Worm (Caenorhabditis elegans) whole organism, L4 larva: Measurements from ENCODE around the gene srsx-22.

Experiments
- F37D6.2 ChIP-seq: sonication (generic microtip); optimal IDR thresholded peaks from 2 replicates; lab custom pipeline; 2016; ENCODE audit warnings: mild to moderate bottlenecking, missing genetic modification characterization, missing compliant biosample characterization
- F49E8.2 ChIP-seq: sonication (generic microtip); optimal IDR thresholded peaks from 2 replicates; lab custom pipeline; 2016; ENCODE audit warnings: missing compliant biosample characterization, mild to moderate bottlenecking, missing genetic modification characterization, borderline replicate concordance
- ZK546.5 ChIP-seq, 2 experiments: sonication (generic microtip); optimal IDR thresholded peaks; 2 replicates each; lab custom pipeline; 2017; ENCODE audit warnings: missing biosample characterization in 2 of 2, missing genetic modification characterization in 2 of 2
- aha-1 ChIP-seq: fragments of 150-350 bp; peaks from one replicate; lab custom pipeline; 2014; ENCODE audit warnings: missing biosample characterization, missing genetic modification characterization
- ama-1 ChIP-seq: fragments of 150-350 bp; optimal IDR thresholded peaks from 2 replicates; lab custom pipeline; 2014; ENCODE audit warnings: inconsistent platforms, mixed read lengths
- ceh-44 ChIP-seq: fragments of 200-800 bp; sonication (Bioruptor generic); IDR thresholded peaks from 2 replicates; pipeline ENCODE4 v1.3.6; 2022; ENCODE audit warnings: missing genetic modification reagents, missing genetic modification characterization, missing compliant biosample characterization
- ceh-82 ChIP-seq: sonication (generic microtip); optimal IDR thresholded peaks from 2 replicates; lab custom pipeline; 2017; ENCODE audit warnings: missing biosample characterization, missing genetic modification characterization
- ces-1 ChIP-seq: fragments of 150-350 bp; sonication (generic microtip); optimal IDR thresholded peaks from 4 replicates; lab custom pipeline; 2014; ENCODE audit warnings: missing biosample characterization, missing genetic modification reagents, missing genetic modification characterization
- ctbp-1 ChIP-seq: fragments of 200-800 bp; sonication (Bioruptor generic); IDR thresholded peaks from 2 replicates; pipeline ENCODE4 v1.3.6; 2022; ENCODE audit warnings: missing genetic modification reagents, missing genetic modification characterization, missing compliant biosample characterization
- daf-12 ChIP-seq: fragments of 150-350 bp; optimal IDR thresholded peaks from 2 replicates; lab custom pipeline; 2014; ENCODE audit warnings: missing biosample characterization, missing genetic modification reagents, missing genetic modification characterization
- daf-16 ChIP-seq, 3 experiments: sonication (generic microtip); optimal IDR thresholded peaks; 2 replicates each; lab custom pipeline; 2016 to 2017; ENCODE audit warnings: missing genetic modification characterization in 3 of 3, missing genetic modification reagents in 3 of 3, mild to moderate bottlenecking in 2 of 3, missing compliant biosample characterization in 2 of 3, missing biosample characterization in 1 of 3, moderate library complexity in 1 of 3
- dmd-6 ChIP-seq: fragments of 200-800 bp; sonication (Bioruptor generic); IDR thresholded peaks from 2 replicates; pipeline ENCODE4 v1.3.6; 2022; ENCODE audit warnings: missing genetic modification reagents, missing genetic modification characterization, missing compliant biosample characterization
- dmd-8 ChIP-seq: fragments of 200-800 bp; sonication (Bioruptor generic); IDR thresholded peaks from 2 replicates; pipeline ENCODE4 v1.3.6; 2022; ENCODE audit warnings: missing genetic modification characterization, missing compliant biosample characterization
- dmd-9 ChIP-seq: fragments of 200-800 bp; sonication (Bioruptor generic); IDR thresholded peaks from 2 replicates; pipeline ENCODE4 v1.3.6; 2022; ENCODE audit warnings: missing genetic modification reagents, missing genetic modification characterization, missing compliant biosample characterization
- dpl-1 ChIP-seq: fragments of 150-350 bp; optimal IDR thresholded peaks from 2 replicates; lab custom pipeline; 2014; ENCODE audit warnings: missing biosample characterization, missing genetic modification reagents, missing genetic modification characterization
- dve-1 ChIP-seq: sonication (generic microtip); optimal IDR thresholded peaks from 2 replicates; lab custom pipeline; 2017; ENCODE audit warnings: antibody characterized with exemption, mild to moderate bottlenecking, missing genetic modification characterization, missing compliant biosample characterization; ENCODE audit not compliant: insufficient read depth
- gei-8 ChIP-seq: fragments of 200-800 bp; sonication (Bioruptor generic); optimal IDR thresholded peaks from 2 replicates; lab custom pipeline; 2018; ENCODE audit warnings: mild to moderate bottlenecking, missing genetic modification characterization, missing compliant biosample characterization
- hlh-11 ChIP-seq: fragments of 200-800 bp; sonication (Bioruptor generic); optimal IDR thresholded peaks from 2 replicates; lab custom pipeline; 2018; ENCODE audit warnings: mild to moderate bottlenecking, missing genetic modification characterization, missing compliant biosample characterization
- hlh-30 ChIP-seq: sonication (generic microtip); optimal IDR thresholded peaks from 2 replicates; lab custom pipeline; 2017; ENCODE audit warnings: antibody characterized with exemption, mild to moderate bottlenecking, missing genetic modification characterization, missing compliant biosample characterization; ENCODE audit not compliant: insufficient read depth
- hmg-1.1 ChIP-seq: fragments of 200-800 bp; sonication (Bioruptor generic); IDR thresholded peaks from 2 replicates; pipeline ENCODE4 v1.3.6; 2022; ENCODE audit warnings: missing genetic modification reagents, missing genetic modification characterization, missing compliant biosample characterization
- lin-13 ChIP-seq: fragments of 150-350 bp; optimal IDR thresholded peaks from 2 replicates; lab custom pipeline; 2014; ENCODE audit warnings: missing biosample characterization, missing genetic modification reagents, missing genetic modification characterization
- lin-38 ChIP-seq: fragments of 200-800 bp; sonication (Bioruptor generic); IDR thresholded peaks from 2 replicates; pipeline ENCODE4 v1.3.6; 2022; ENCODE audit warnings: missing genetic modification reagents, missing genetic modification characterization, missing compliant biosample characterization
- lsy-2 ChIP-seq, 2 experiments: fragments of 150-350 bp in 1 of 2; sonication (generic microtip) in 1 of 2; optimal IDR thresholded peaks; 2 replicates each; lab custom pipeline; 2014 to 2017; ENCODE audit warnings: missing biosample characterization in 2 of 2, missing genetic modification characterization in 2 of 2
- madf-5 ChIP-seq, 2 experiments: fragments of 200-800 bp; sonication (Bioruptor generic); IDR thresholded peaks; 2 replicates each; pipeline ENCODE4 v1.3.6; 2022; ENCODE audit warnings: missing compliant biosample characterization in 2 of 2, missing genetic modification characterization in 2 of 2
- mep-1 ChIP-seq: fragments of 150-350 bp; sonication (generic microtip); optimal IDR thresholded peaks from 3 replicates; lab custom pipeline; 2014; ENCODE audit warnings: missing biosample characterization, missing genetic modification characterization
- nhr-102 ChIP-seq: sonication (generic microtip); optimal IDR thresholded peaks from 2 replicates; lab custom pipeline; 2016; ENCODE audit warnings: mild to moderate bottlenecking, missing genetic modification characterization, moderate library complexity, missing compliant biosample characterization
- nhr-237 ChIP-seq: sonication (generic microtip); optimal IDR thresholded peaks from 2 replicates; lab custom pipeline; 2017; ENCODE audit warnings: missing biosample characterization, missing genetic modification characterization
- nhr-28 ChIP-seq: fragments of 150-350 bp; optimal IDR thresholded peaks from 2 replicates; lab custom pipeline; 2014; ENCODE audit warnings: missing biosample characterization, missing genetic modification characterization
- nhr-41 ChIP-seq: fragments of 200-800 bp; sonication (Bioruptor generic); IDR thresholded peaks from 2 replicates; pipeline ENCODE4 v1.3.6; 2022; ENCODE audit warnings: missing genetic modification reagents, missing genetic modification characterization, missing compliant biosample characterization
- nhr-48 ChIP-seq: sonication (generic microtip); optimal IDR thresholded peaks from 2 replicates; lab custom pipeline; 2016; ENCODE audit warnings: mild to moderate bottlenecking, missing genetic modification characterization, missing compliant biosample characterization
- nhr-77 ChIP-seq: fragments of 150-350 bp; optimal IDR thresholded peaks from 2 replicates; lab custom pipeline; 2014; ENCODE audit warnings: missing biosample characterization, missing genetic modification characterization
- pha-4 ChIP-seq, 2 experiments: fragments of 150-350 bp in 1 of 2; fragments of 200-800 bp in 1 of 2; sonication (Bioruptor generic) in 1 of 2; IDR thresholded peaks in 1 of 2; optimal IDR thresholded peaks in 1 of 2; 2 replicates each; pipeline versions ENCODE4 v1.3.6 to Lab custom; 2014 to 2022; ENCODE audit warnings: missing genetic modification characterization in 2 of 2, missing genetic modification reagents in 2 of 2, missing biosample characterization in 1 of 2, missing compliant biosample characterization in 1 of 2
- pqm-1 ChIP-seq: sonication (generic microtip); optimal IDR thresholded peaks from 2 replicates; lab custom pipeline; 2017; ENCODE audit warnings: missing biosample characterization, missing genetic modification characterization
- spr-1 ChIP-seq: sonication (generic microtip); optimal IDR thresholded peaks from 2 replicates; lab custom pipeline; 2016; ENCODE audit warnings: mild to moderate bottlenecking, missing genetic modification characterization, missing compliant biosample characterization
- unc-62 ChIP-seq, 3 experiments: fragments of 150-350 bp in 1 of 3; sonication (generic microtip); optimal IDR thresholded peaks in 2 of 3; peaks in 1 of 3; 1 replicate in 1 of 3; 2 replicates in 2 of 3; lab custom pipeline; 2014 to 2017; ENCODE audit warnings: missing biosample characterization in 3 of 3, missing genetic modification characterization in 3 of 3, missing genetic modification reagents in 3 of 3, missing genotype in 1 of 3
- zfp-3 ChIP-seq: fragments of 200-800 bp; sonication (Bioruptor generic); conservative IDR thresholded peaks from 2 replicates; pipeline ENCODE4 v1.3.6; 2022; ENCODE audit warnings: missing genetic modification reagents, missing genetic modification characterization, missing compliant biosample characterization
- ztf-7 ChIP-seq: fragments of 150-350 bp; optimal IDR thresholded peaks from 2 replicates; lab custom pipeline; 2014; ENCODE audit warnings: missing biosample characterization, missing genetic modification characterization

Gene srsx-22

DNA sequence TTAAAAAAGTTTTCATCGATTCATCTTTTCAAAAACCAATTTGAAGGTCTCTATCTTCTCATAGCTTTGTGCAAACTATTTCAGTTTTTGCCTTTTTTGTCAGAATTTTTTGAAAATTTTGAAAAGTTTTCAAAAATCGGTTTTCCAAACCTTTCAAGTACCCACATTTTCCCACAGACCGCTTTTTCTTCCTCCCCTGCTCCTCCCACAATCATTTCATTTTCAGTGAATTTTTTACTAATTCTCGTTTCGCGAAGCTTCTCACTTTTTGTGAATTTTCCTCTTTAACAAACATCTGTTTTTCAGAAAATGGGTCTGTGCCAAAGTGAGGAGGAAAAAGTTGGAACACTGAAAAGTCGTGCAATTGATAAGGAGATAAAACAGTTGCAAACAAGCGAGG, 19.2 kb downstream of the srsx-22 start, which contains the start of gene gpa-2:
Gene gpa-2 (plus strand): TSS at position 301 of the 400 bp plus-strand sequence.
- TF ChIP-seq dpl-1 (GFP tag; lab: Kevin White, UChicago) (no peak), ama-1 (lab: Kevin White, UChicago) (no peak), dmd-9 (GFP tag; lab: Robert Waterston, UW) (no peak), nhr-102 (no peak), F37D6.2 (tag; lab: Kevin White, UChicago) (no peak), nhr-48 (tag; lab: Kevin White, UChicago) (no peak), spr-1 (tag; lab: Kevin White, UChicago) (no peak), gei-8 (GFP tag; lab: Kevin White, UChicago) (no peak), hlh-30 (tag; lab: Kevin White, UChicago) (no peak), ctbp-1 (no peak)

DNA sequence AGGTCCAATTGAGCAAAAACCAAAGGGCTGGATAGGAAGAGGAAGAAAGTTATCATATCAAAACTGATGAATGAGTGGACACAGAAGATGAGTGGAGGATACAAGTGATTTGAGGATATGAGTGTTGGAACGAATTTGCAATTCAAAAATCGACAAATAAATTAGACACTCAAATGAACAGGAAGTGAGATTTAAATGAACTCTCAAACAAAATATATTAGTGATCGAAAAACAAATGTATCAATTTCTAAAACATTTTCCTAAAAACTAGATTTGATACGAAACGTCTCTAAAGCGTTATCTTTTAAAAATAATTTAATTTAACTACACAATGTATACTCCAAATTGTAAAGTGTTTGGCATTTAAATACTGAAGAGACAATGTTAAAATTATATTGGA, 23.9 kb downstream of the srsx-22 start, which contains the start of gene F38E1.10:
Gene F38E1.10 (minus strand): TSS at position 101 of the 400 bp plus-strand sequence.
- TF ChIP-seq unc-62 (GFP tag; optimal IDR thresholded peaks at IDR 0.05 in 1 of 2; lab: Kevin White, UChicago) (peak in 1 of 2 experiments; percentile 6), unc-62 (tag; optimal IDR thresholded peaks at IDR 0.05; lab: Kevin White, UChicago) (no peak), lin-38 (GFP tag; lab: Robert Waterston, UW) (no peak)

DNA sequence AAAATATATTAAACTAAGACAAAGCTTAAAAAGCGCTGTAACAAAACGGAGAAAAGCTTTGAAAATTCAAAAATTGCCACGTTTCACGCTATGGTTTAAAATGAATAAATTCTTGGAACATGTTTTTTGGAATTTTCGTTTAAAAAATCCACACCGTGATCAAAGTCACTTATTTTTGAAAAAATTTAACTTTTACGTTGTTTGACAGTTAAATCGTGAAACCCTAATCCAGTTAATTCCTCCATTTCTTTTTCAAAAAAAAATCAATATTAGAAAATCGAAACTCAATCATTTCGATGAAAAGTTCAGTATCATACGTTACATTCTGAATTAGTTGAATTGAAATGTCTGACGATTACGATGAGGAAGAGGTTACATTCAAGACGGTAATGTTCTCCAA, 24.4 kb downstream of the srsx-22 start, which contains the start of gene F38E1.3:
Gene F38E1.3 (plus strand): TSS at position 301 of the 400 bp plus-strand sequence.
- no peak for TF ChIP-seq ces-1 (GFP tag; lab: Kevin White, UChicago)
- no peak for TF ChIP-seq lsy-2 (tag; optimal IDR thresholded peaks at IDR 0.05; lab: Kevin White, UChicago)
- no peak for TF ChIP-seq lin-13
- TF ChIP-seq nhr-77: no peak
- TF ChIP-seq ztf-7 (tag; lab: Kevin White, UChicago): no peak
- no peak for TF ChIP-seq hlh-11 (tag; lab: Kevin White, UChicago)
- no peak for TF ChIP-seq mep-1 (tag; lab: Kevin White, UChicago)
- TF ChIP-seq madf-5 (GFP tag; IDR thresholded peaks at IDR 0.05; lab: Robert Waterston, UW): no peak
- TF ChIP-seq dve-1 (tag; lab: Kevin White, UChicago): no peak

- TF ChIP-seq nhr-102 (no peak), nhr-48 (tag; lab: Kevin White, UChicago) (no peak), lsy-2 (tag; optimal IDR thresholded peaks at IDR 0.05; lab: Kevin White, UChicago) (no peak), ceh-44 (GFP tag; lab: Robert Waterston, UW) (no peak)
Observed at ce11 chrV:8379206-8379605, 27.7 kb downstream of the srsx-22 start, which contains the start of gene F52E1.5. F52E1.5 (plus strand) TSS chrV:8379506.

DNA sequence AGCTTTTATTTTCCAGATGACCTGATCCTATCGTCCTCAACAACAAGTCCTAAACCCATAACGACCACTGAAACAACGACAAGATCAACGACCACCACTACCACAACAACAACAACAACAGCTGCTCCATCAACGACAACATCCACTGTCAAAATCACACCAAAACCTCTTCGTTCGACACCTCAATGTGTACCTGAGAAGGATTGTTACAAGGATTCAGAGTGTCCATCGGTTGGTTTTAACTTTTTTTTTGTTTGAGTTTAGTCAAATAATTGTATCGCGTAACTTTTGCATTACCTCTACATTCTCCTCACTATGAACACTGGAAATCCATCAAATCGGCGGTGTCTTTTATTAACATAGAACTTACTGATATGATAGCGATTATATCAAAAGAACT, 28.6 kb downstream of the srsx-22 start:
- TF ChIP-seq hlh-30 (tag; lab: Kevin White, UChicago): no peak
- peak in 1 of 2 experiments; percentile 92 for TF ChIP-seq unc-62 (GFP tag; optimal IDR thresholded peaks at IDR 0.05 in 1 of 2; lab: Kevin White, UChicago)
- no peak for TF ChIP-seq unc-62 (tag; optimal IDR thresholded peaks at IDR 0.05; lab: Kevin White, UChicago)
- peak in 1 of 2 experiments; percentile 79 for TF ChIP-seq daf-16 (GFP tag; optimal IDR thresholded peaks at IDR 0.05; lab: Kevin White, UChicago)
- TF ChIP-seq daf-16 (tag; optimal IDR thresholded peaks at IDR 0.05; lab: Kevin White, UChicago): no peak

- no peak for TF ChIP-seq ceh-82
- no peak for TF ChIP-seq F49E8.2 (tag; lab: Kevin White, UChicago)
- no peak for TF ChIP-seq dmd-8 (GFP tag; lab: Robert Waterston, UW)
- TF ChIP-seq unc-62 (GFP tag; optimal IDR thresholded peaks at IDR 0.05 in 1 of 2; lab: Kevin White, UChicago): peak in 1 of 2 experiments; percentile 56
- TF ChIP-seq unc-62 (tag; optimal IDR thresholded peaks at IDR 0.05; lab: Kevin White, UChicago): no peak
- no peak for TF ChIP-seq pha-4 (GFP tag; IDR thresholded peaks at IDR 0.05; lab: Robert Waterston, UW)
- TF ChIP-seq pha-4 (tag; optimal IDR thresholded peaks at IDR 0.05; lab: Kevin White, UChicago): no peak
- no peak for TF ChIP-seq ctbp-1
- TF ChIP-seq daf-12 (tag; lab: Kevin White, UChicago): no peak
- TF ChIP-seq ZK546.5 (tag; optimal IDR thresholded peaks at IDR 0.05; lab: Kevin White, UChicago): no peak
- TF ChIP-seq nhr-237 (tag; lab: Kevin White, UChicago): no peak
- no peak for TF ChIP-seq zfp-3
- peak; percentile 67 for TF ChIP-seq pqm-1 (tag; lab: Kevin White, UChicago)
- no peak for TF ChIP-seq daf-16 (GFP tag; optimal IDR thresholded peaks at IDR 0.05; lab: Kevin White, UChicago)
- TF ChIP-seq daf-16 (tag; optimal IDR thresholded peaks at IDR 0.05; lab: Kevin White, UChicago): peak; percentile 80
- no peak for TF ChIP-seq hlh-30 (tag; lab: Kevin White, UChicago)
- peak; percentile 67 for TF ChIP-seq nhr-28
- TF ChIP-seq aha-1 (tag; lab: Kevin White, UChicago): no peak
- no peak for TF ChIP-seq F37D6.2 (tag; lab: Kevin White, UChicago)
- peak; percentile 11 for TF ChIP-seq nhr-48 (tag; lab: Kevin White, UChicago)
- no peak for TF ChIP-seq hmg-1.1
- TF ChIP-seq nhr-77: peak; percentile 84
- 0 out of 2 replicates have a peak, but pooled peaks have one; percentile 5 for TF ChIP-seq nhr-41 (GFP tag; lab: Robert Waterston, UW)
- TF ChIP-seq dmd-6: peak; percentile 80
Observed at ce11 chrV:8383716-8384115, 32.2 kb downstream of the srsx-22 start, which contains the start of gene F52E1.14. F52E1.14 (plus strand) TSS chrV:8383922.
